Worm (Caenorhabditis elegans): Measurements from ENCODE around the gene F19H6.5.

The F19H6.5 gene

DNA sequence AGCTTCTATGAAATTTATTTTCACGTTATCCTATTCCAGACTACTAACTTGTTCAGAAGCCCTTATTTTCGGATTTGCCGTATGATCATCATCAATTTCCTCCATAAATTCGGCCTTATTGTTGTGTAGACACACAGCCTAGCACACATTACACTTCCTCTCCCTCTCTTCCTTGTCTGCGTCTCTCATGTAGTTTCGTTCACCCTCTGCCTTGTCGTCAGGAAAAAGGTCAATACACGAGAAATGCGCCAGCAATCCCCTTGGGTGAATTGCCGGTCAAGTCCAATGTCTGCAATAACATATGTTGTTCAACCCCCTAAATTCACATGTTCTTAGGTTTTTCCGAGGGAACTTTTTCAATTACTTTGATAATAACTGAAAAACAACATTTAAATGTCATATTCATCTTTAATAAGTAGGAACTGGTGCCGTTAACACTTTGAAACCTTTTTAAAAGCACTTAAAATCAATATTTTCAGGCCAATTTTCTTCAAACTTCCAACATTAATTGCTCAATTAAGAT lies 29.1 kb upstream of the F19H6.5 start, which contains the start of gene F17E5.2 (continued):
- peak; percentile 93 for TF ChIP-seq hlh-30 (tag; optimal IDR thresholded peaks at IDR 0.05; ENCODE audit: insufficient read depth)
- peak; percentile 80 for TF ChIP-seq php-3 (GFP tag; IDR thresholded peaks at IDR 0.05)
- peak; percentile 96 for TF ChIP-seq rbr-2 (tag; optimal IDR thresholded peaks at IDR 0.05)
- TF ChIP-seq aly-2 (tag; optimal IDR thresholded peaks at IDR 0.05): no peak
- TF ChIP-seq fkh-10 (GFP tag; optimal IDR thresholded peaks at IDR 0.05): peak; percentile 97
- no peak for TF ChIP-seq nhr-76 (tag; optimal IDR thresholded peaks at IDR 0.05)
- peak; percentile 75 for TF ChIP-seq lin-1 (GFP tag; IDR thresholded peaks at IDR 0.05)
- TF ChIP-seq daf-12 (tag; optimal IDR thresholded peaks at IDR 0.05): no peak
- no peak for TF ChIP-seq spr-3 (GFP tag; optimal IDR thresholded peaks at IDR 0.05)
- no peak for TF ChIP-seq attf-4 (tag; optimal IDR thresholded peaks at IDR 0.05)
- TF ChIP-seq F26F4.8 (GFP tag; conservative IDR thresholded peaks at IDR 0.05): no peak
- TF ChIP-seq mdt-29 (GFP tag; IDR thresholded peaks at IDR 0.05): no peak
- peak; percentile 97 for TF ChIP-seq nhr-11 (tag; optimal IDR thresholded peaks at IDR 0.05)
- TF ChIP-seq Y5F2A.4 (GFP tag; optimal IDR thresholded peaks at IDR 0.05): no peak
- TF ChIP-seq madf-5 (GFP tag; IDR thresholded peaks at IDR 0.05): no peak
- peak; percentile 46; the same call in 1 of the 2 replicates for TF ChIP-seq nhr-41 (GFP tag; IDR thresholded peaks at IDR 0.05)
- no peak for TF ChIP-seq mxl-2 (GFP tag; conservative IDR thresholded peaks at IDR 0.05)
- no peak for TF ChIP-seq daf-8 (GFP tag; IDR thresholded peaks at IDR 0.05)
- peak; percentile 89 for TF ChIP-seq F37D6.2 (tag; optimal IDR thresholded peaks at IDR 0.05)
- peak; percentile 94 for TF ChIP-seq ctbp-1 (GFP tag; IDR thresholded peaks at IDR 0.05)

DNA sequence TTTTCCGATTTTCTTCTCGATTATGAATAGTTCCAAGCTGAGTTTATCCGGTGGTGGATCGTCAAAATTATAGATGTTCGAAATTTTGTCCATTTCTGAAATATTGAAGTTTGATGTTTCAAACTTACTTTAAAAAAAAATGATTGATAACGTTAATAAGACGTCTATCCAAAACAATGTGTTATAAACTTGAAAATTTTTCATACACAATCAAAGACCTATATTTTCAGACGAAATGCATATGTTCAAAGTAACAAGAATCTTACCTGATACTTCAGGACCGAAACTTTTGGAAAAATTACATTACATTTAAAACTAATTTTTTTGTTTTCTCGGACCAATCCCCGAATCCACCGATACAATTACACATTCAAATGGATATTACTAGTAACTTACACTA lies 26.7 kb upstream of the F19H6.5 start, which contains the start of gene nekl-3:
Gene nekl-3 (minus strand): TSS at position 101 of the 400 bp plus-strand sequence.
- TF ChIP-seq ces-1 (GFP tag; optimal IDR thresholded peaks at IDR 0.05): no peak
- TF ChIP-seq aha-1 (tag): peak; percentile 21
- TF ChIP-seq F37D6.2 (tag; optimal IDR thresholded peaks at IDR 0.05): no peak

ce11 chrX:12378293-12378692 lies 13.6 kb upstream of the F19H6.5 start, which contains the start of gene glb-13:
Gene glb-13, minus strand, starts transcription at chrX:12378393.
- TF ChIP-seq unc-62 (GFP tag; optimal IDR thresholded peaks at IDR 0.05 in 1 of 2): peak in 1 of 2 experiments; percentile 78
- no peak for TF ChIP-seq unc-62 (tag; optimal IDR thresholded peaks at IDR 0.05)
- no peak for TF ChIP-seq mdl-1 (tag; optimal IDR thresholded peaks at IDR 0.05)

DNA sequence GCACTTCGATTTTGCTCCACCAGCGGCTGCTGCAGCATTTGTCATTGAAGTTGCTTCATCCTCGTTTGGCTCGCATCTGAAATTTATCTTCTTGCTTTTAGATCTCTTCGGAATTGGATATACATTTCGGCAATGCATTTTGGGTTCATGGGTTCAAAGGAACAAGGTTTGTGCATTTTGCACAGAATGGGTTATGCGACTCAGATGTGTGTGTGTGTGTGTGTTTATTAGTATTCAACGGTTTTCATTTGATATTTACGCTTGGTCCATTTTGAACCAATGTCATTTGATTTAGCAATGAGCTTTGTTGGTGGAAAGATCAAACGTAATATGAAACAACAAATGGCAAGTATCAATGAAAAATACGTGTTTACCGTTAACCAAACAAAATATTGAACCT lies 11.1 kb upstream of the F19H6.5 start:
- peak in 1 of 2 experiments; percentile 90 for TF ChIP-seq unc-62 (GFP tag; optimal IDR thresholded peaks at IDR 0.05 in 1 of 2)
- no peak for TF ChIP-seq unc-62 (tag; optimal IDR thresholded peaks at IDR 0.05)
- TF ChIP-seq dmd-8 (GFP tag; IDR thresholded peaks at IDR 0.05): no peak
- no peak for TF ChIP-seq nhr-111 (GFP tag; optimal IDR thresholded peaks at IDR 0.05)

DNA sequence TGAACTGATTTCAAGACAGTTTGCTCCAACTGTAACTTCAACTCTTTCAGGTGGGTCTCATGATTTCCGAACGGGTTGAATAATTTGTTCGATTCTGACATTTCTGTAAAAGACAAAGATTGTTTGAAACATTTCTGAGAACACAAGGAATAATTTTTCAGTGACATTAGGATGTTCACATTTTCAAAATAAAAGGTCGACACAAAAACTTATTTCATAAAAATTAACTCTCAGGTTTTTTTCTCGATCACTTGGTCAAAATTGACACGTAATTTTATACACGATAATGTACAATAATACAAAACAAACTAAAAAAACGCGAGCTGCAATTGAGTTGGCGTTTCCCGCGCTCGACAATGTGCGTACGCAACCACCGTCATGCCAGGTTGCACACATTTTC lies 6.6 kb upstream of the F19H6.5 start, which contains the start of gene rif-1.2:
Gene rif-1.2 (minus strand): TSS at position 101 of the 400 bp plus-strand sequence.
- no peak for TF ChIP-seq saeg-2 (GFP tag; IDR thresholded peaks at IDR 0.05)
- TF ChIP-seq snpc-1.2 (GFP tag; IDR thresholded peaks at IDR 0.05): no peak
- no peak for TF ChIP-seq ceh-20 (GFP tag; IDR thresholded peaks at IDR 0.05)
- no peak for TF ChIP-seq cey-2 (tag; optimal IDR thresholded peaks at IDR 0.05; ENCODE audit: borderline replicate concordance, insufficient read depth)
- no peak for TF ChIP-seq nhr-76 (tag; optimal IDR thresholded peaks at IDR 0.05)
- no peak for TF ChIP-seq T20F7.1 (GFP tag; optimal IDR thresholded peaks at IDR 0.05)
- no peak for TF ChIP-seq hif-1 (tag; optimal IDR thresholded peaks at IDR 0.05)
- TF ChIP-seq F49E8.2 (tag; optimal IDR thresholded peaks at IDR 0.05; ENCODE audit: borderline replicate concordance): no peak
- no peak for TF ChIP-seq dpl-1 (GFP tag; optimal IDR thresholded peaks at IDR 0.05)
- TF ChIP-seq daf-19 (GFP tag; conservative IDR thresholded peaks at IDR 0.05): no peak
- TF ChIP-seq jun-1 (tag; optimal IDR thresholded peaks at IDR 0.05): no peak
